Worm (Caenorhabditis elegans) whole organism, midembryonic: ENCODE results near the gene C46E10.3.
"Not testable (repeated sequence)": the region's sequence is repeated elsewhere in the genome, so short reads cannot be mapped to it uniquely, and the experiment has no call there.

Source experiments
- T22C8.4 ChIP-seq: fragments of 200-800 bp; sonication (Bioruptor generic); IDR thresholded peaks from 2 replicates; pipeline ENCODE4 v1.3.6; 2022; ENCODE audit warnings: missing genetic modification characterization, missing compliant biosample characterization
- cog-1 ChIP-seq: sonication (generic microtip); optimal IDR thresholded peaks from 2 replicates; lab custom pipeline; 2016; ENCODE audit warnings: missing genetic modification characterization, missing compliant biosample characterization
- flt-1 ChIP-seq: fragments of 200-800 bp; sonication (Bioruptor generic); IDR thresholded peaks from 2 replicates; pipeline ENCODE4 v1.3.6; 2022; ENCODE audit warnings: missing genetic modification characterization, missing compliant biosample characterization
- klf-2 ChIP-seq: fragments of 200-800 bp; sonication (Bioruptor generic); conservative IDR thresholded peaks from 2 replicates; pipeline ENCODE4 v1.3.6; 2022; ENCODE audit warnings: missing genetic modification reagents, missing genetic modification characterization, missing compliant biosample characterization
- med-1 ChIP-seq: sonication (generic microtip); optimal IDR thresholded peaks from 2 replicates; lab custom pipeline; 2017; ENCODE audit warnings: missing genetic modification characterization, mild to moderate bottlenecking, missing compliant biosample characterization, antibody characterized with exemption, missing genetic modification reagents; ENCODE audit not compliant: insufficient read depth
- ref-1 ChIP-seq: fragments of 200-800 bp; sonication (Bioruptor generic); conservative IDR thresholded peaks from 2 replicates; pipeline ENCODE4 v1.3.6; 2022; ENCODE audit warnings: missing genetic modification reagents, missing genetic modification characterization, missing compliant biosample characterization
- tab-1 ChIP-seq: fragments of 200-800 bp; sonication (Bioruptor generic); IDR thresholded peaks from 2 replicates; pipeline ENCODE4 v1.3.6; 2022; ENCODE audit warnings: missing genetic modification characterization, missing compliant biosample characterization
- ztf-23 ChIP-seq: fragments of 200-800 bp; sonication (Bioruptor generic); IDR thresholded peaks from 2 replicates; pipeline ENCODE4 v1.3.6; 2022; ENCODE audit warnings: missing genetic modification reagents, missing genetic modification characterization, missing compliant biosample characterization
- ztf-29 ChIP-seq: fragments of 200-800 bp; sonication (Bioruptor generic); IDR thresholded peaks from 2 replicates; pipeline ENCODE4 v1.3.6; 2022; ENCODE audit warnings: missing genetic modification reagents, missing genetic modification characterization, missing compliant biosample characterization

Gene C46E10.3

DNA sequence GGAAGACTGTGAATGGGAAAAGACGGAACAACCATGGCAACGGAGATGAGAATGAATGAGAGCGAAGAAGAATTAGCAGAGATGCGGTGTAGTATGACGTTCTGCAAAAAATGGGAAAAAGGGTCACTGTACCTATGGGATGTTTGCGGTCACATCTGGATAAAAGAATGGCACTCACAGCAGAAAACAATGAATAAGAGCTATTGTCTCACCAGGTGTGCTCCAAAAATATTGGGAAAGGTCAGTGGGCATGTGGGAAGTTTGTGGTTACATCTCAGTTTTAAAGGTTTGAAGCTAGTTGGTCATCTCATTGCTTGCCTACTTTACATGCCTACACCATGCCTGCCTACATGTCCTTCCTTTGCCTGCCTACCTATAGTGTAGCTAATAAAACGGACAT lies 29.6 kb downstream of the C46E10.3 start, which contains the start of gene fbxb-91:
TSS of gene fbxb-91 (minus strand) at position 101 of the 400 bp plus-strand sequence.
- TF ChIP-seq ztf-29 (GFP tag; lab: Robert Waterston, UW): no peak
- TF ChIP-seq T22C8.4: no peak
- no peak for TF ChIP-seq flt-1 (GFP tag; lab: Robert Waterston, UW)
- TF ChIP-seq tab-1 (GFP tag; lab: Robert Waterston, UW): no peak
- TF ChIP-seq ref-1 (GFP tag; lab: Robert Waterston, UW): no peak
- no peak for TF ChIP-seq ztf-23 (GFP tag; lab: Robert Waterston, UW)
- no peak for TF ChIP-seq cog-1 (tag; lab: Kevin White, UChicago)
- no peak for TF ChIP-seq med-1 (GFP tag; lab: Kevin White, UChicago)
- TF ChIP-seq klf-2: no peak

ce11 chrII:3752184-3752583 lies 31.1 kb downstream of the C46E10.3 start, which contains the start of gene sdz-11:
sdz-11 (minus strand) TSS chrII:3752284.
- TF ChIP-seq cog-1 (tag; lab: Kevin White, UChicago): no peak

DNA sequence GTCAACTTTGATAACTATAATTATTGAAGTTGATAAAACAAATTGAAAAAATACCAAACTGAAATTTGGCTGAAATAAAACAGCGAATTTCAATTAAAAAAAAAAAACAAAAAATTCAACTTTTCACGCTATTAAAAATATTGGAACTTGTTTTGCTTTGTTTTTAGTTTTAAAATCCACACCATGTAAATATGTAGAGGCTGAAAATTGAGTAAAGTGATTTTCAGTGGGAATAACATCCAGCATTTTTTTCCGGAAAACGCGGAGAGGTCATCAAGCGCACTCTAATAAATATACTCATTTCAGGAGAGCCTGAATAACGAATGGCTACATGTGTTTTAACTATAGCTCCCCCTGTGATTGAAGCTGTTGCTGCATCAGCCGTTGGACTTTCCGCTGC lies 32.5 kb downstream of the C46E10.3 start, which contains the start of gene rcd-1:
TSS of gene rcd-1 (plus strand) at position 301 of the 400 bp plus-strand sequence.
- TF ChIP-seq flt-1 (GFP tag; lab: Robert Waterston, UW): no peak
- TF ChIP-seq klf-2: no peak

ce11 chrII:3757499-3757898 lies 36.4 kb downstream of the C46E10.3 start, which contains the start of gene srx-111:
srx-111 (plus strand) TSS chrII:3757799.
- TF ChIP-seq T22C8.4 (no peak), flt-1 (GFP tag; lab: Robert Waterston, UW) (no peak), tab-1 (GFP tag; lab: Robert Waterston, UW) (no peak), ref-1 (GFP tag; lab: Robert Waterston, UW) (no peak), med-1 (GFP tag; lab: Kevin White, UChicago) (no peak), ztf-29 (GFP tag; lab: Robert Waterston, UW) (no peak), ztf-23 (GFP tag; lab: Robert Waterston, UW) (no peak), cog-1 (tag; lab: Kevin White, UChicago) (no peak), klf-2 (no peak)

ce11 chrII:3759010-3759409 lies 37.9 kb downstream of the C46E10.3 start, which contains the start of gene T24E12.12:
T24E12.12 (plus strand) TSS chrII:3759290.
- no peak for TF ChIP-seq med-1 (GFP tag; lab: Kevin White, UChicago)
- TF ChIP-seq tab-1 (GFP tag; lab: Robert Waterston, UW): no peak
- TF ChIP-seq cog-1 (tag; lab: Kevin White, UChicago): no peak
- no peak for TF ChIP-seq ztf-23 (GFP tag; lab: Robert Waterston, UW)
- TF ChIP-seq klf-2: no peak
- TF ChIP-seq T22C8.4: no peak
- TF ChIP-seq flt-1 (GFP tag; lab: Robert Waterston, UW): no peak
- TF ChIP-seq ztf-29 (GFP tag; lab: Robert Waterston, UW): no peak
- TF ChIP-seq ref-1 (GFP tag; lab: Robert Waterston, UW): no peak

DNA sequence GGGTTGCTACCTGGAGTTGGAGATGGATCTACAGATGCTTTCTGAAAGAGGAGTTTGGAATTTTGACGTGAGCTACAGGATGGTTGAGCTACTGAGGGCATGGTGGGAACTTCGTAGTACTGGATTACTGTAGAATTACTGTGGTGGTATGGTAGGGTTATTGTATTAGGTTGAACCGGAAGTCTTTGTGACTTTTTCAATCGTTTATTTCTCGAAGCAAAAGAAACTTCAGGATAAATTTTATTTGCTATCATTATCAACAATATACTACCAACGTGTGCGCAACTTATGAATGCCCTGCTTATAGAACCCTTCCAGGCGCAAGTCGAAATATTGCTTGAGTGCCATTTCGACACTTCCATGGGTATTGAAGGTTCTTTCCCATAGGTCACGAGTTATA lies 40.5 kb downstream of the C46E10.3 start, which contains the start of gene T24E12.6:
TSS of gene T24E12.6 (minus strand) at position 101 of the 400 bp plus-strand sequence.
- not testable (repeated sequence) for TF ChIP-seq T22C8.4; cog-1 (tag; lab: Kevin White, UChicago); flt-1 (GFP tag; lab: Robert Waterston, UW)

- no peak for TF ChIP-seq ztf-29 (GFP tag; lab: Robert Waterston, UW)
- no peak for TF ChIP-seq med-1 (GFP tag; lab: Kevin White, UChicago)
- no peak for TF ChIP-seq klf-2
- TF ChIP-seq ref-1 (GFP tag; lab: Robert Waterston, UW): no peak
- TF ChIP-seq tab-1 (GFP tag; lab: Robert Waterston, UW): no peak
- no peak for TF ChIP-seq cog-1 (tag; lab: Kevin White, UChicago)
- no peak for TF ChIP-seq T22C8.4
- TF ChIP-seq flt-1 (GFP tag; lab: Robert Waterston, UW): no peak
- TF ChIP-seq ztf-23 (GFP tag; lab: Robert Waterston, UW): no peak
These were observed 43.4 kb downstream of the C46E10.3 start, which contains the start of gene srx-112 for ce11 chrII:3764486-3764885. srx-112 (minus strand) TSS chrII:3764586.

ce11 chrII:3771640-3772039 lies 50.5 kb downstream of the C46E10.3 start:
- no peak for TF ChIP-seq klf-2
- TF ChIP-seq flt-1 (GFP tag; lab: Robert Waterston, UW): no peak
- no peak for TF ChIP-seq tab-1 (GFP tag; lab: Robert Waterston, UW)
- TF ChIP-seq ref-1 (GFP tag; lab: Robert Waterston, UW): no peak
- TF ChIP-seq ztf-29 (GFP tag; lab: Robert Waterston, UW): no peak
- no peak for TF ChIP-seq T22C8.4
- TF ChIP-seq ztf-23 (GFP tag; lab: Robert Waterston, UW): no peak
- TF ChIP-seq med-1 (GFP tag; lab: Kevin White, UChicago): no peak
- TF ChIP-seq cog-1 (tag; lab: Kevin White, UChicago): no peak
